Worm (Caenorhabditis elegans): ENCODE measurements around the gene taf-11.3.

DNA sequence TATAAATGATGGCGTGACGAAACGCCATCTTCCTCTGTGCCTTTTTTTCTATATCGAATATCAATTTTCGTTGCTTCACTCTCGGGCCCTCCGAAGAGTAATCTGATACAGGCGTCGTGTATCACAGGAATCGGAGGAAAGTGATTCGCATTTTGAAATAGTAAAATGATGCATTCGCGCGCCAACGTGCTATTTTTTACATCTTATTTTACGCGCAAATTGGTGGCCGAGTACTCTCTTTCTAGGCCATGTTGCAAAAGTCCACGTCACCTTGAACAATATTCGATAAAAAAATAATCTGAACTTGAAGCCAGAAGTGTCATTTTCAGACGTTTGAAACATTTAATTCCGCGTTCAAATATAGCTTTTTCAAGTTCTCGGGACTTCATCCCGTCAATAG, 14.6 kb upstream of the taf-11.3 start:
- TF ChIP-seq nhr-11 (tag; optimal IDR thresholded peaks at IDR 0.05) (no peak), nhr-12 (tag; optimal IDR thresholded peaks at IDR 0.05) (no peak), lsy-2 (tag; optimal IDR thresholded peaks at IDR 0.05) (no peak), crh-2 (tag; optimal IDR thresholded peaks at IDR 0.05) (no peak), lin-39 (tag; optimal IDR thresholded peaks at IDR 0.05) (no peak)

Measured in whole organism, L2 larva.